Fruit fly (Drosophila melanogaster) whole organism, embryonic: ENCODE results near the gene Mkk4.

ENCODE experiments used
- Abd-B ChIP-seq: fragments of 200-800 bp; sonication (Bioruptor generic); optimal IDR thresholded peaks from 2 replicates; lab custom pipeline; 2018; ENCODE audit warnings: missing biosample characterization, mild to moderate bottlenecking, missing genetic modification characterization, moderate library complexity
- Bgb ChIP-seq: fragments of 200-800 bp; sonication (Bioruptor generic); IDR thresholded peaks from 2 replicates; pipeline ENCODE4 v1.3.6; 2022; ENCODE audit warnings: missing biosample characterization, missing genetic modification characterization; ENCODE audit not compliant: partially characterized antibody
- CG10147 ChIP-seq: fragments of 200-800 bp; sonication (Bioruptor generic); optimal IDR thresholded peaks from 2 replicates; lab custom pipeline; 2019; ENCODE audit warnings: missing biosample characterization, mild to moderate bottlenecking, missing genetic modification characterization, moderate library complexity
- CG10274 ChIP-seq: fragments of 200-800 bp; sonication (Bioruptor generic); optimal IDR thresholded peaks from 3 replicates; lab custom pipeline; 2017; ENCODE audit warnings: missing biosample characterization, mild to moderate bottlenecking, missing genetic modification characterization
- CG10321 ChIP-seq: fragments of 200-800 bp; sonication (Bioruptor generic); IDR thresholded peaks from 2 replicates; pipeline ENCODE4 v1.3.6; 2022; ENCODE audit warnings: missing biosample characterization, missing genetic modification characterization
- CG10431 ChIP-seq: fragments of 200-800 bp; sonication (Bioruptor generic); optimal IDR thresholded peaks from 3 replicates; lab custom pipeline; 2018; ENCODE audit warnings: missing biosample characterization, mild to moderate bottlenecking, missing genetic modification characterization
- CG11398 ChIP-seq: fragments of 200-800 bp; sonication (Bioruptor generic); optimal IDR thresholded peaks from 2 replicates; lab custom pipeline; 2016; ENCODE audit warnings: missing biosample characterization, missing genetic modification characterization
- CG12104 ChIP-seq: fragments of 200-800 bp; sonication (Bioruptor generic); optimal IDR thresholded peaks from 3 replicates; lab custom pipeline; 2016; ENCODE audit warnings: missing biosample characterization, missing genetic modification characterization
- CG12219 ChIP-seq: fragments of 200-800 bp; sonication (Bioruptor generic); optimal IDR thresholded peaks from 3 replicates; lab custom pipeline; 2018; ENCODE audit warnings: missing biosample characterization, mild to moderate bottlenecking, missing genetic modification characterization
- CG12299 ChIP-seq: fragments of 200-800 bp; sonication (Bioruptor generic); optimal IDR thresholded peaks from 2 replicates; lab custom pipeline; 2018; ENCODE audit warnings: missing biosample characterization, mild to moderate bottlenecking, missing genetic modification characterization
- CG12744 ChIP-seq: fragments of 200-800 bp; sonication (Bioruptor generic); optimal IDR thresholded peaks from 2 replicates; lab custom pipeline; 2016; ENCODE audit warnings: missing biosample characterization, missing genetic modification characterization
- CG14965 ChIP-seq: fragments of 200-800 bp; sonication (Bioruptor generic); optimal IDR thresholded peaks from 2 replicates; lab custom pipeline; 2016; ENCODE audit warnings: missing biosample characterization, missing genetic modification characterization, borderline replicate concordance
- CG1792 ChIP-seq: fragments of 200-800 bp; sonication (Bioruptor generic); optimal IDR thresholded peaks from 2 replicates; lab custom pipeline; 2016; ENCODE audit warnings: missing biosample characterization, missing genetic modification characterization
- CG2712 ChIP-seq: fragments of 200-800 bp; optimal IDR thresholded peaks from 3 replicates; lab custom pipeline; 2019; ENCODE audit warnings: missing biosample characterization, mild to moderate bottlenecking, missing genetic modification characterization, moderate library complexity
- CG34422 ChIP-seq: fragments of 200-800 bp; sonication (Bioruptor generic); IDR thresholded peaks from 3 replicates; pipeline ENCODE4 v1.3.6; 2022; ENCODE audit warnings: missing biosample characterization, missing genetic modification characterization
- CG3847 ChIP-seq: fragments of 200-800 bp; sonication (Bioruptor generic); IDR thresholded peaks from 2 replicates; pipeline ENCODE4 v1.3.6; 2022; ENCODE audit warnings: missing biosample characterization, missing genetic modification characterization
- CG4282 ChIP-seq: fragments of 200-800 bp; sonication (Bioruptor generic); optimal IDR thresholded peaks from 2 replicates; lab custom pipeline; 2016; ENCODE audit warnings: missing biosample characterization, missing genetic modification characterization
- CG6689 ChIP-seq: fragments of 200-800 bp; sonication (Bioruptor generic); IDR thresholded peaks from 2 replicates; pipeline ENCODE4 v1.3.6; 2022; ENCODE audit warnings: missing biosample characterization, missing genetic modification characterization
- Dip2 ChIP-seq: fragments of 200-800 bp; sonication (Bioruptor generic); IDR thresholded peaks from 2 replicates; pipeline ENCODE4 v1.3.6; 2022; ENCODE audit warnings: missing biosample characterization, missing genetic modification characterization
- Dll ChIP-seq: fragments of 200-800 bp; sonication (Bioruptor generic); IDR thresholded peaks from 4 replicates; pipeline ENCODE4 v1.3.6; 2022; ENCODE audit warnings: missing biosample characterization, missing genetic modification characterization; ENCODE audit not compliant: partially characterized antibody
- Drgx ChIP-seq: fragments of 200-800 bp; sonication (Bioruptor generic); IDR thresholded peaks from 2 replicates; pipeline ENCODE4 v1.3.6; 2022; ENCODE audit warnings: missing biosample characterization, missing genetic modification characterization
- Eip74EF ChIP-seq, 2 experiments: fragments of 200-800 bp in 1 of 2; fragments of >200 bp in 1 of 2; sonication (Bioruptor generic) in 1 of 2; optimal IDR thresholded peaks; 2 replicates each; lab custom pipeline; 2017 to 2019; ENCODE audit warnings: missing biosample characterization in 2 of 2, missing genetic modification characterization in 2 of 2, mild to moderate bottlenecking in 1 of 2, moderate library complexity in 1 of 2
- Ets65A ChIP-seq: fragments of 200-800 bp; sonication (Bioruptor generic); peaks from one replicate; lab custom pipeline; 2016; ENCODE audit warnings: missing biosample characterization, missing genetic modification characterization
- HLH4C ChIP-seq: fragments of 200-800 bp; sonication (Bioruptor generic); IDR thresholded peaks from 3 replicates; pipeline ENCODE4 v1.3.6; 2022; ENCODE audit warnings: missing biosample characterization, missing genetic modification characterization; ENCODE audit not compliant: partially characterized antibody
- Hr78 ChIP-seq, 2 experiments: fragments of 200-800 bp in 1 of 2; fragments of >200 bp in 1 of 2; sonication (Bioruptor generic) in 1 of 2; optimal IDR thresholded peaks; 2 replicates each; lab custom pipeline; 2017 to 2019; ENCODE audit warnings: missing biosample characterization in 2 of 2, missing genetic modification characterization in 2 of 2, mild to moderate bottlenecking in 1 of 2, moderate library complexity in 1 of 2
- Pdp1 ChIP-seq, 2 experiments: fragments of 200-800 bp; sonication (Bioruptor generic); optimal IDR thresholded peaks; 3 replicates each; lab custom pipeline; 2016; ENCODE audit warnings: missing biosample characterization in 2 of 2, missing genetic modification characterization in 2 of 2, mild to moderate bottlenecking in 1 of 2, moderate library complexity in 1 of 2
- Scr ChIP-seq: fragments of 200-800 bp; sonication (Bioruptor generic); IDR thresholded peaks from 2 replicates; pipeline ENCODE4 v1.3.6; 2022; ENCODE audit warnings: missing biosample characterization, missing genetic modification characterization; ENCODE audit not compliant: partially characterized antibody
- TFAM ChIP-seq: fragments of 200-800 bp; sonication (Bioruptor generic); optimal IDR thresholded peaks from 2 replicates; lab custom pipeline; 2017; ENCODE audit warnings: missing biosample characterization, missing genetic modification characterization, inconsistent platforms
- Vsx1 ChIP-seq: fragments of 200-800 bp; sonication (Bioruptor generic); optimal IDR thresholded peaks from 2 replicates; lab custom pipeline; 2017; ENCODE audit warnings: missing biosample characterization, mild to moderate bottlenecking, missing genetic modification characterization, missing genetic modification reagents
- az2 ChIP-seq: fragments of 200-800 bp; sonication (Bioruptor generic); optimal IDR thresholded peaks from 3 replicates; lab custom pipeline; 2016; ENCODE audit warnings: missing biosample characterization, missing genetic modification characterization
- bigmax ChIP-seq: fragments of 200-800 bp; sonication (Bioruptor generic); optimal IDR thresholded peaks from 2 replicates; lab custom pipeline; 2018; ENCODE audit warnings: missing biosample characterization, mild to moderate bottlenecking, missing genetic modification characterization
- bowl ChIP-seq: fragments of 200-800 bp; sonication (Bioruptor generic); IDR thresholded peaks from 2 replicates; pipeline ENCODE4 v1.3.6; 2022; ENCODE audit warnings: missing biosample characterization, missing genetic modification characterization
- dan ChIP-seq: fragments of 200-800 bp; sonication (Bioruptor generic); IDR thresholded peaks from 2 replicates; pipeline ENCODE4 v1.3.6; 2022; ENCODE audit warnings: missing biosample characterization, missing genetic modification characterization
- dmrt11E ChIP-seq: fragments of 200-800 bp; sonication (Bioruptor generic); optimal IDR thresholded peaks from 3 replicates; lab custom pipeline; 2018; ENCODE audit warnings: missing biosample characterization, mild to moderate bottlenecking, missing genetic modification characterization, moderate library complexity
- gsb ChIP-seq: fragments of 200-800 bp; sonication (Bioruptor generic); IDR thresholded peaks from 2 replicates; pipeline ENCODE4 v1.3.6; 2022; ENCODE audit warnings: missing biosample characterization, missing genetic modification characterization
- kah ChIP-seq: fragments of 200-800 bp; sonication (Bioruptor generic); optimal IDR thresholded peaks from 2 replicates; lab custom pipeline; 2018; ENCODE audit warnings: missing biosample characterization, mild to moderate bottlenecking, missing genetic modification characterization
- lbe ChIP-seq: fragments of 200-800 bp; sonication (Bioruptor generic); optimal IDR thresholded peaks from 2 replicates; lab custom pipeline; 2016; ENCODE audit warnings: missing biosample characterization, mild to moderate bottlenecking, missing genetic modification characterization
- lov ChIP-seq, 2 experiments: fragments of 200-800 bp in 1 of 2; fragments of >200 bp in 1 of 2; sonication (Bioruptor generic) in 1 of 2; IDR thresholded peaks in 1 of 2; optimal IDR thresholded peaks in 1 of 2; 2 replicates in 1 of 2; 3 replicates in 1 of 2; pipeline versions ENCODE4 v1.3.6 to Lab custom; 2017 to 2022; ENCODE audit warnings: missing biosample characterization in 1 of 2, missing genetic modification characterization in 1 of 2
- nau ChIP-seq: fragments of 200-800 bp; sonication (Bioruptor generic); optimal IDR thresholded peaks from 3 replicates; lab custom pipeline; 2017; ENCODE audit warnings: missing biosample characterization, mild to moderate bottlenecking, missing genetic modification characterization, missing genetic modification reagents
- nmo ChIP-seq: fragments of 200-800 bp; sonication (Bioruptor generic); optimal IDR thresholded peaks from 2 replicates; lab custom pipeline; 2018; ENCODE audit warnings: missing biosample characterization, mild to moderate bottlenecking, missing genetic modification characterization, moderate library complexity
- nom ChIP-seq: fragments of 200-800 bp; sonication (Bioruptor generic); optimal IDR thresholded peaks from 2 replicates; lab custom pipeline; 2017; ENCODE audit warnings: missing biosample characterization, missing genetic modification characterization, mild to moderate bottlenecking, moderate library complexity, missing genetic modification reagents
- peb ChIP-seq: fragments of 200-800 bp; sonication (Bioruptor generic); IDR thresholded peaks from 2 replicates; pipeline ENCODE4 v1.3.6; 2022; ENCODE audit warnings: missing biosample characterization, missing genetic modification characterization
- seq ChIP-seq: fragments of 200-800 bp; sonication (Bioruptor generic); IDR thresholded peaks from 2 replicates; pipeline ENCODE4 v1.3.6; 2022; ENCODE audit warnings: missing biosample characterization, missing genetic modification characterization
- sob ChIP-seq: fragments of 200-800 bp; sonication (Bioruptor generic); IDR thresholded peaks from 2 replicates; pipeline ENCODE4 v1.3.6; 2022; ENCODE audit warnings: missing biosample characterization, missing genetic modification characterization
- trem ChIP-seq: fragments of 200-800 bp; optimal IDR thresholded peaks from 3 replicates; lab custom pipeline; 2019; ENCODE audit warnings: missing biosample characterization, mild to moderate bottlenecking, missing genetic modification characterization, moderate library complexity
- unpg ChIP-seq: fragments of 200-800 bp; sonication (Bioruptor generic); optimal IDR thresholded peaks from 3 replicates; lab custom pipeline; 2018; ENCODE audit warnings: missing biosample characterization, mild to moderate bottlenecking, missing genetic modification characterization, moderate library complexity
- vfl ChIP-seq: fragments of 200-800 bp; sonication (Bioruptor generic); optimal IDR thresholded peaks from 2 replicates; lab custom pipeline; 2016; ENCODE audit warnings: missing biosample characterization, missing genetic modification characterization
- wdn ChIP-seq: fragments of 200-800 bp; sonication (Bioruptor generic); IDR thresholded peaks from 2 replicates; pipeline ENCODE4 v1.3.6; 2022; ENCODE audit warnings: missing biosample characterization, missing genetic modification characterization

Mkk4 gene

dm6 chr3R:8659907-8660660 lies 9.5 kb upstream of the Mkk4 start (continued):
- TF ChIP-seq lbe (no peak), CG34422 (GFP tag; lab: Robert Waterston, UW) (peak; percentile 55; the same call in 1 of the 3 replicates), CG12744 (GFP tag; lab: Kevin White, UChicago) (no peak), dan (GFP tag; lab: Robert Waterston, UW) (no peak), Bgb (GFP tag; lab: Robert Waterston, UW) (peak; percentile 97), CG10147 (GFP tag; lab: Kevin White, UChicago) (peak; percentile 26), lov (optimal IDR thresholded peaks at IDR 0.05; lab: Kevin White, UChicago) (no peak), lov (GFP tag; IDR thresholded peaks at IDR 0.05; lab: Robert Waterston, UW) (no peak), az2 (no peak), peb (GFP tag; lab: Robert Waterston, UW) (no peak), Scr (GFP tag; lab: Robert Waterston, UW) (peak; percentile 82), unpg (GFP tag; lab: Kevin White, UChicago) (peak; percentile 40), wdn (GFP tag; lab: Robert Waterston, UW) (no peak), CG10321 (GFP tag; lab: Robert Waterston, UW) (peak; percentile 42; the same call in 1 of the 2 replicates), nau (GFP tag; lab: Kevin White, UChicago) (no peak), CG14965 (GFP tag; lab: Kevin White, UChicago) (no peak), CG1792 (GFP tag; lab: Kevin White, UChicago) (no peak), Eip74EF (GFP tag; optimal IDR thresholded peaks at IDR 0.05; lab: Kevin White, UChicago) (peak in 1 of 2 experiments; percentile 14), CG3847 (peak; percentile 83), sob (GFP tag; lab: Robert Waterston, UW) (peak; percentile 77), Dip2 (GFP tag; lab: Robert Waterston, UW) (no peak), bowl (GFP tag; lab: Robert Waterston, UW) (no peak), seq (GFP tag; lab: Robert Waterston, UW) (no peak; the same call in 1 of the 2 replicates), dmrt11E (tag; lab: Kevin White, UChicago) (peak; percentile 37), CG12299 (tag; lab: Kevin White, UChicago) (peak; percentile 49), nmo (GFP tag; lab: Kevin White, UChicago) (peak; percentile 64), Ets65A (GFP tag; lab: Kevin White, UChicago) (peak; percentile 84), CG12219 (GFP tag; lab: Kevin White, UChicago) (no peak), Drgx (GFP tag; lab: Robert Waterston, UW) (no peak), gsb (no peak), Pdp1 (GFP tag; optimal IDR thresholded peaks at IDR 0.05; lab: Kevin White, UChicago) (peak in 1 of 2 experiments; percentile 19), kah (GFP tag; lab: Kevin White, UChicago) (no peak), Dll (GFP tag; lab: Robert Waterston, UW) (peak; percentile 81), CG10274 (no peak), bigmax (GFP tag; lab: Kevin White, UChicago) (peak; percentile 47), TFAM (no peak), CG6689 (GFP tag; lab: Robert Waterston, UW) (no peak), trem (tag; lab: Kevin White, UChicago) (peak; percentile 88), Abd-B (GFP tag; lab: Kevin White, UChicago) (peak; percentile 17), vfl (GFP tag; lab: Kevin White, UChicago) (no peak), nom (GFP tag; lab: Kevin White, UChicago) (peak; percentile 10), CG2712 (tag; lab: Kevin White, UChicago) (peak; percentile 67), CG12104 (no peak), Hr78 (GFP tag; optimal IDR thresholded peaks at IDR 0.05; lab: Kevin White, UChicago) (no peak), CG4282 (GFP tag; lab: Kevin White, UChicago) (peak; percentile 43), CG11398 (GFP tag; lab: Kevin White, UChicago) (peak; percentile 4), HLH4C (GFP tag; lab: Robert Waterston, UW) (peak; percentile 88), CG10431 (GFP tag; lab: Kevin White, UChicago) (no peak), Vsx1 (no peak)
